Worm (Caenorhabditis elegans) whole organism, young adult: ENCODE data around the gene Y6E2A.4.
A peak's percentile ranks its signal among the peaks of the same experiment; 100 is the strongest.

Experiments
- B0035.1 ChIP-seq: sonication (generic microtip); optimal IDR thresholded peaks from 2 replicates; lab custom pipeline; 2016; ENCODE audit warnings: missing genetic modification characterization, mild to moderate bottlenecking, missing compliant biosample characterization, missing genotype, missing genetic modification reagents
- B0261.1 ChIP-seq: sonication (generic microtip); optimal IDR thresholded peaks from 2 replicates; lab custom pipeline; 2016; ENCODE audit warnings: mild to moderate bottlenecking, missing genetic modification characterization, moderate library complexity, missing compliant biosample characterization
- F39B2.1 ChIP-seq: fragments of 200-800 bp; sonication (Bioruptor generic); IDR thresholded peaks from 2 replicates; pipeline ENCODE4 v1.3.6; 2022; ENCODE audit warnings: missing genetic modification reagents, missing genetic modification characterization, missing compliant biosample characterization
- F55B11.4 ChIP-seq: sonication (generic microtip); optimal IDR thresholded peaks from 2 replicates; lab custom pipeline; 2016; ENCODE audit warnings: missing compliant biosample characterization, missing genetic modification characterization, borderline replicate concordance; ENCODE audit not compliant: insufficient read depth
- F57C9.4 ChIP-seq: sonication (generic microtip); optimal IDR thresholded peaks from 2 replicates; lab custom pipeline; 2017; ENCODE audit warnings: mild to moderate bottlenecking, missing genetic modification characterization, missing compliant biosample characterization
- K11D2.4 ChIP-seq: fragments of 200-800 bp; sonication (Bioruptor generic); IDR thresholded peaks from 2 replicates; pipeline ENCODE4 v1.3.6; 2022; ENCODE audit warnings: missing genetic modification reagents, missing genetic modification characterization, missing compliant biosample characterization
- Y56A3A.18 ChIP-seq: fragments of 200-800 bp; sonication (Bioruptor generic); IDR thresholded peaks from 2 replicates; pipeline ENCODE4 v1.3.6; 2022; ENCODE audit warnings: missing genetic modification reagents, missing genetic modification characterization, missing compliant biosample characterization
- Y95B8A.8 ChIP-seq: fragments of 200-800 bp; sonication (Bioruptor generic); IDR thresholded peaks from 2 replicates; pipeline ENCODE4 v1.3.6; 2022; ENCODE audit warnings: missing genetic modification reagents, missing genetic modification characterization, missing compliant biosample characterization
- akir-1 ChIP-seq: fragments of 200-800 bp; sonication (Bioruptor generic); optimal IDR thresholded peaks from 2 replicates; lab custom pipeline; 2018; ENCODE audit warnings: mild to moderate bottlenecking, missing genetic modification characterization, moderate library complexity, missing compliant biosample characterization
- aptf-3 ChIP-seq: fragments of 200-800 bp; sonication (Bioruptor generic); IDR thresholded peaks from 2 replicates; pipeline ENCODE4 v1.3.6; 2022; ENCODE audit warnings: missing genetic modification characterization, missing compliant biosample characterization
- attf-3 ChIP-seq: fragments of 200-800 bp; sonication (Bioruptor generic); conservative IDR thresholded peaks from 2 replicates; pipeline ENCODE4 v1.3.6; 2022; ENCODE audit warnings: missing genetic modification reagents, missing genetic modification characterization, missing compliant biosample characterization
- attf-6 ChIP-seq: fragments of 200-800 bp; sonication (Bioruptor generic); IDR thresholded peaks from 2 replicates; pipeline ENCODE4 v1.3.6; 2022; ENCODE audit warnings: missing genetic modification reagents, missing genetic modification characterization, missing compliant biosample characterization
- bed-1 ChIP-seq: fragments of 200-800 bp; sonication (Bioruptor generic); IDR thresholded peaks from 2 replicates; pipeline ENCODE4 v1.3.6; 2022; ENCODE audit warnings: missing genetic modification reagents, missing genetic modification characterization, missing compliant biosample characterization
- ceh-27 ChIP-seq: fragments of 200-800 bp; sonication (Bioruptor generic); optimal IDR thresholded peaks from 2 replicates; lab custom pipeline; 2018; ENCODE audit warnings: mild to moderate bottlenecking, missing genetic modification characterization, moderate library complexity, missing compliant biosample characterization
- ceh-79 ChIP-seq: sonication (generic microtip); optimal IDR thresholded peaks from 2 replicates; lab custom pipeline; 2017; ENCODE audit warnings: mild to moderate bottlenecking, missing genetic modification characterization, missing compliant biosample characterization
- die-1 ChIP-seq: sonication (generic microtip); optimal IDR thresholded peaks from 2 replicates; lab custom pipeline; 2016; ENCODE audit warnings: missing genotype, mild to moderate bottlenecking, missing genetic modification characterization, missing compliant biosample characterization
- efl-1 ChIP-seq: fragments of 150-350 bp; optimal IDR thresholded peaks from 2 replicates; lab custom pipeline; 2014; ENCODE audit warnings: missing biosample characterization, missing genetic modification reagents, missing genetic modification characterization
- egrh-3 ChIP-seq: fragments of 200-800 bp; sonication (Bioruptor generic); IDR thresholded peaks from 2 replicates; pipeline ENCODE4 v1.3.6; 2022; ENCODE audit warnings: missing genetic modification reagents, missing genetic modification characterization, missing compliant biosample characterization
- hlh-12 ChIP-seq: sonication (generic microtip); optimal IDR thresholded peaks from 2 replicates; lab custom pipeline; 2016; ENCODE audit warnings: missing genetic modification characterization, missing compliant biosample characterization
- lag-1 ChIP-seq: fragments of 200-800 bp; sonication (Bioruptor generic); IDR thresholded peaks from 2 replicates; pipeline ENCODE4 v1.3.6; 2022; ENCODE audit warnings: missing genetic modification reagents, missing genetic modification characterization, missing compliant biosample characterization
- let-607 ChIP-seq, 2 experiments: fragments of 200-800 bp in 1 of 2; sonication (Bioruptor generic) in 1 of 2; sonication (generic microtip) in 1 of 2; optimal IDR thresholded peaks; 2 replicates each; lab custom pipeline; 2016 to 2018; ENCODE audit warnings: mild to moderate bottlenecking in 2 of 2, missing compliant biosample characterization in 2 of 2, missing genetic modification characterization in 2 of 2, moderate library complexity in 2 of 2, missing genotype in 1 of 2
- lin-35 ChIP-seq, 3 experiments: fragments of 150-350 bp in 2 of 3; sonication (generic microtip) in 1 of 3; optimal IDR thresholded peaks; 2 replicates each; lab custom pipeline; 2014 to 2018; ENCODE audit warnings: missing biosample characterization in 3 of 3, missing genetic modification characterization in 3 of 3, missing genetic modification reagents in 3 of 3
- lin-40 ChIP-seq: sonication (generic microtip); optimal IDR thresholded peaks from 2 replicates; lab custom pipeline; 2016; ENCODE audit warnings: missing genetic modification characterization, mild to moderate bottlenecking, missing compliant biosample characterization, missing genotype, missing genetic modification reagents
- lsy-27 ChIP-seq: sonication (generic microtip); optimal IDR thresholded peaks from 2 replicates; lab custom pipeline; 2017; ENCODE audit warnings: missing genetic modification characterization, mild to moderate bottlenecking, missing compliant biosample characterization, antibody characterized with exemption, missing genotype, borderline replicate concordance; ENCODE audit not compliant: insufficient read depth
- madf-10 ChIP-seq: sonication (generic microtip); optimal IDR thresholded peaks from 2 replicates; lab custom pipeline; 2016; ENCODE audit warnings: mild to moderate bottlenecking, missing genetic modification characterization, missing compliant biosample characterization
- madf-3 ChIP-seq: fragments of 200-800 bp; sonication (Bioruptor generic); IDR thresholded peaks from 2 replicates; pipeline ENCODE4 v1.3.6; 2022; ENCODE audit warnings: missing genetic modification reagents, missing genetic modification characterization, missing compliant biosample characterization
- nhr-120 ChIP-seq: fragments of 200-800 bp; sonication (Bioruptor generic); IDR thresholded peaks from 2 replicates; pipeline ENCODE4 v1.3.6; 2022; ENCODE audit warnings: missing genetic modification characterization, missing compliant biosample characterization
- nhr-179 ChIP-seq: sonication (generic microtip); optimal IDR thresholded peaks from 2 replicates; lab custom pipeline; 2016; ENCODE audit warnings: mild to moderate bottlenecking, missing genetic modification characterization, missing compliant biosample characterization
- nhr-27 ChIP-seq: fragments of 200-800 bp; sonication (Bioruptor generic); optimal IDR thresholded peaks from 2 replicates; lab custom pipeline; 2018; ENCODE audit warnings: mild to moderate bottlenecking, missing genetic modification characterization, moderate library complexity, missing compliant biosample characterization
- rcor-1 ChIP-seq: fragments of 200-800 bp; sonication (Bioruptor generic); IDR thresholded peaks from 2 replicates; pipeline ENCODE4 v1.3.6; 2022; ENCODE audit warnings: missing genetic modification reagents, missing genetic modification characterization, missing compliant biosample characterization
- rpc-1 ChIP-seq, 2 experiments: fragments of 150-350 bp in 1 of 2; sonication (generic microtip) in 1 of 2; optimal IDR thresholded peaks; 2 replicates each; lab custom pipeline; 2014 to 2018; ENCODE audit warnings: missing biosample characterization in 1 of 2, missing genetic modification characterization in 1 of 2, missing genetic modification reagents in 1 of 2, missing genotype in 1 of 2
- snpc-1.1 ChIP-seq: sonication (generic microtip); optimal IDR thresholded peaks from 2 replicates; lab custom pipeline; 2017; ENCODE audit warnings: missing genetic modification characterization, mild to moderate bottlenecking, missing compliant biosample characterization, antibody characterized with exemption, moderate library complexity, missing genotype, missing genetic modification reagents; ENCODE audit not compliant: insufficient read depth
- somi-1 ChIP-seq: fragments of 200-800 bp; sonication (Bioruptor generic); optimal IDR thresholded peaks from 2 replicates; lab custom pipeline; 2018; ENCODE audit warnings: mild to moderate bottlenecking, missing genetic modification characterization, missing compliant biosample characterization
- sptf-2 ChIP-seq: fragments of 200-800 bp; sonication (Bioruptor generic); optimal IDR thresholded peaks from 2 replicates; lab custom pipeline; 2018; ENCODE audit warnings: mild to moderate bottlenecking, missing genetic modification characterization, missing compliant biosample characterization
- xnd-1 ChIP-seq: sonication (generic microtip); optimal IDR thresholded peaks from 2 replicates; lab custom pipeline; 2016; ENCODE audit warnings: missing genotype, missing genetic modification reagents, missing genetic modification characterization, missing compliant biosample characterization
- zim-3 ChIP-seq: sonication (generic microtip); optimal IDR thresholded peaks from 2 replicates; lab custom pipeline; 2017; ENCODE audit warnings: mild to moderate bottlenecking, missing genetic modification characterization, moderate library complexity, missing compliant biosample characterization
- ztf-28 ChIP-seq: fragments of 200-800 bp; sonication (Bioruptor generic); IDR thresholded peaks from 2 replicates; pipeline ENCODE4 v1.3.6; 2022; ENCODE audit warnings: missing genetic modification reagents, missing genetic modification characterization, missing compliant biosample characterization
- ztf-6 ChIP-seq: fragments of 200-800 bp; sonication (Bioruptor generic); IDR thresholded peaks from 2 replicates; pipeline ENCODE4 v1.3.6; 2022; ENCODE audit warnings: missing genetic modification reagents, missing genetic modification characterization, missing compliant biosample characterization

Gene Y6E2A.4

DNA sequence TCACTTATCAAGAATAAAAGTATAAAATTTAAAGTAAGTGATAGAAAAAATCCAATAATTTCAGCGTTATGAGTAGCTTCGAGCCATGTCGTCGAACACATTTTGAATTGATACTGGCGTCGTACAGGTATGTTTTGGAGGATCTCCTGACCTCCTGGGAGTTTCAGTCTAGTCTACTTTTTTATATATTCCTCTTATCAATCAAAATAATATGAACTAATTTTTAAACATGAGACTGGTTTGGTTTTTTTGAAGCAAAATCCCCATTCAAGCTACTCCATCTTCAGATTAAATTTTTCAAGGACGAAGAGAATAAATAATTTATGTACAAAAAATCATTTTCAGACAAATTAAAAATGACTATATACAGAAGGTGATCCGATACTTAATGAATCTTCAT lies 4.7 kb downstream of the Y6E2A.4 start, which contains the start of gene str-101:
Gene str-101 (minus strand): TSS at position 101 of the 400 bp plus-strand sequence.
- TF ChIP-seq xnd-1 (tag; lab: Kevin White, UChicago), result no peak
- TF ChIP-seq egrh-3 (GFP tag; lab: Robert Waterston, UW), result no peak
- no peak for TF ChIP-seq ceh-79 (tag; lab: Kevin White, UChicago)
- TF ChIP-seq K11D2.4 (GFP tag; lab: Robert Waterston, UW), result no peak
- TF ChIP-seq efl-1, result no peak
- no peak for TF ChIP-seq hlh-12 (tag; lab: Kevin White, UChicago)
- no peak for TF ChIP-seq nhr-120
- no peak for TF ChIP-seq ceh-27 (GFP tag; lab: Kevin White, UChicago)
- TF ChIP-seq attf-3 (GFP tag; lab: Robert Waterston, UW), result no peak
- TF ChIP-seq snpc-1.1 (tag; lab: Kevin White, UChicago), result no peak

DNA sequence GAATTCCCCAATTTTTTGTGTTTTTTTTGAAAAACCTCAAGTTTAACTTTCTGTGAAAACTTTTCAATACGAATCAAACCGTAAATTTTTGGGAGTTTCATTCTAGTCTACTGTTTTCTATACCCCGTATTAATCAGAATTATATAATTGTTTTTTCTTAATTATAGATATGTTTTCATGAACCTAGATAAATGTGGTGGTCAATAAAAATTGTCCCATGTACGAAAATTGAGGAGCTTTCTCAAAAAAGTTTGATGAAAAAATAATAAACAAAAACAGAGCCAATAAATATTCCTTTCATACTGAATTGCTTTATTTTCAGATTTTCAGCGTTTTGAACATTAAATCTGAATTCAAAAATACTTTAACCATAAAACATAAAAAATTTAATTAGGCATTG lies 6.2 kb downstream of the Y6E2A.4 start, which contains the start of gene Y6E2A.1:
Gene Y6E2A.1 (minus strand): TSS at position 101 of the 400 bp plus-strand sequence.
- no peak for TF ChIP-seq lin-35 (GFP tag; optimal IDR thresholded peaks at IDR 0.05; lab: Kevin White, UChicago)
- no peak for TF ChIP-seq madf-10
- no peak for TF ChIP-seq attf-3 (GFP tag; lab: Robert Waterston, UW)
- no peak for TF ChIP-seq F55B11.4
- TF ChIP-seq rcor-1 (GFP tag; lab: Robert Waterston, UW), result no peak
- TF ChIP-seq rpc-1 (optimal IDR thresholded peaks at IDR 0.05; lab: Kevin White, UChicago), result no peak
- TF ChIP-seq rpc-1 (tag; optimal IDR thresholded peaks at IDR 0.05; lab: Kevin White, UChicago), result no peak
- no peak for TF ChIP-seq madf-3 (GFP tag; lab: Robert Waterston, UW)
- TF ChIP-seq Y56A3A.18 (GFP tag; lab: Robert Waterston, UW), result no peak
- TF ChIP-seq die-1 (tag; lab: Kevin White, UChicago), result no peak
- no peak for TF ChIP-seq sptf-2 (GFP tag; lab: Kevin White, UChicago)
- no peak for TF ChIP-seq lin-40 (tag; lab: Kevin White, UChicago)
- TF ChIP-seq lag-1 (GFP tag; lab: Robert Waterston, UW), result no peak
- TF ChIP-seq B0261.1, result no peak
- no peak for TF ChIP-seq B0035.1 (tag; lab: Kevin White, UChicago)
- TF ChIP-seq hlh-12 (tag; lab: Kevin White, UChicago), result no peak
- TF ChIP-seq lsy-27, result no peak
- TF ChIP-seq aptf-3 (GFP tag; lab: Robert Waterston, UW), result no peak

DNA sequence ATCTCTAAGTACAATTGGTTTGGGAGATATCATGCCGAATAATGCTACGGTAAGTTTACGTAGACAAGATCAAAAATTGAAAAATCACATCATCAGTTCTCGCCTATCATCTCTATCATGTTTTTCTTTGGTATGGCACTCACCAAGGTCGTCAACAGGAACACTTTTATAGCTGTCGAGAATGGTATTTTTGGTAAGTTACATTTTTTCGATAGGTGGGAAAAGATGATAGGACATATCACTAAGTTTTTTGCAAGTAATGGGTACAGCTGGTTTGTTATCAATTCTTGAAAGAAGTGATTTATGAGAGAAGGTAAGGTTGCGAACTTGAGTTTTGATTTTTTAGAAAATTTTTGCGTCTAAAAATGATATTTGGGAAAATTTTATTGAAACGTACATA lies 8.6 kb downstream of the Y6E2A.4 start:
- TF ChIP-seq somi-1 (GFP tag; lab: Kevin White, UChicago) (peak; percentile 27), nhr-27 (no peak)

DNA sequence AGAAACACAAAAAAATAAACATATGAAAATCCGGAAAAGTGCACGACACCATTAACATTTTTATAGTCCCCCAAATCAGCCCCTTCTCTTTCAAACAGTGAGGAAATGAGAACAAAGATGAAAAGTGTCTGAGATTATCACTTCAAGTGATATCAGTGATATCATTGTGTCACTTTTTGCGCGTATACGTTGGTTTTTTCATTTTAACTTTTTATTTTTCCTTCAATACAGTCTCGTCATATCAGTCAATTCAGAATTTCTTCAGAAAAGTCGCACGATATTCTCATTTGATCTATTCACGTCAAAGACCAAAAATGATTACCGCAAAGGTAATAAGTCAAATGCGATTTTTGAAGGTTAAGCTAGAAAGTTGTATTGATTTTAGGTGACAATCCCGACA lies 11.8 kb downstream of the Y6E2A.4 start, which contains the start of gene twk-34:
Gene twk-34 (plus strand): TSS at position 216 of the 400 bp plus-strand sequence.
- TF ChIP-seq attf-6 (GFP tag; lab: Robert Waterston, UW) (no peak), zim-3 (tag; lab: Kevin White, UChicago) (no peak), nhr-179 (tag; lab: Kevin White, UChicago) (no peak), F57C9.4 (no peak), lsy-27 (no peak), aptf-3 (GFP tag; lab: Robert Waterston, UW) (no peak)
- TF ChIP-seq, all 124 proteins: peak for 0

DNA sequence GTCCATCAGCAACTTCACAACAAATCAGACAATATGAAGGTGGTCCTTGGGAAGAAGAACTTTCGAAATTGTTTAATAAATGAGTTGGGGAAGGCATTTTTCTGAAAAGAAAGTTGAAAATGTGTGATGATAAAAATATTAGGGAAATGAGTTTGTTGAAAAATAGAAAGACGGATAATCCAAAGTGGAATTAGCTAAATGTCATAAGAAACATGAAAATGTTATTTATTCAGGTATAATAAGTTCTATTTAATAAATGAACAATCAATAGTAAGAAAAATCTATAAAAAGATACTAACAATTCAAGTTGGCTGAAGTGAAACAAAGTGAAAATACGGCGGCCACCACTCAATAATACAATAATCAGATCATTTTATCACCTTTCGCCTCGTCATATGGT lies 14.3 kb downstream of the Y6E2A.4 start, which contains the start of gene nhr-53:
Gene nhr-53 (minus strand): TSS at position 101 of the 400 bp plus-strand sequence.
- TF ChIP-seq Y95B8A.8 (no peak), F39B2.1 (GFP tag; lab: Robert Waterston, UW) (no peak), let-607 (tag; optimal IDR thresholded peaks at IDR 0.05; lab: Kevin White, UChicago) (no peak), ztf-6 (GFP tag; lab: Robert Waterston, UW) (no peak), ztf-28 (GFP tag; lab: Robert Waterston, UW) (no peak), F55B11.4 (no peak), akir-1 (GFP tag; lab: Kevin White, UChicago) (no peak), bed-1 (GFP tag; lab: Robert Waterston, UW) (no peak), K11D2.4 (GFP tag; lab: Robert Waterston, UW) (no peak)
- TF ChIP-seq, all 124 proteins: peak for 0
